Fruit fly (Drosophila melanogaster) whole organism, embryonic: ENCODE measurements around the gene CG10300.

Experiments
- Bteb2 ChIP-seq: fragments of 200-800 bp; sonication (Bioruptor generic); optimal IDR thresholded peaks from 2 replicates; lab custom pipeline; 2016; ENCODE audit warnings: missing biosample characterization, missing genetic modification characterization
- CG10274 ChIP-seq: fragments of 200-800 bp; sonication (Bioruptor generic); optimal IDR thresholded peaks from 3 replicates; lab custom pipeline; 2017; ENCODE audit warnings: missing biosample characterization, mild to moderate bottlenecking, missing genetic modification characterization
- CG10366 ChIP-seq: fragments of 200-800 bp; sonication (Bioruptor generic); IDR thresholded peaks from 2 replicates; pipeline ENCODE4 v1.3.6; 2022; ENCODE audit warnings: missing biosample characterization, missing genetic modification characterization
- CG10462 ChIP-seq: fragments of 200-800 bp; sonication (Bioruptor generic); optimal IDR thresholded peaks from 2 replicates; lab custom pipeline; 2016; ENCODE audit warnings: missing biosample characterization, missing genetic modification characterization
- CG11085 ChIP-seq: fragments of 200-800 bp; sonication (Bioruptor generic); IDR thresholded peaks from 2 replicates; pipeline ENCODE4 v1.3.6; 2022; ENCODE audit warnings: missing biosample characterization, missing genetic modification characterization
- CG11093 ChIP-seq: fragments of 200-800 bp; sonication (Bioruptor generic); IDR thresholded peaks from 3 replicates; pipeline ENCODE4 v1.3.6; 2022; ENCODE audit warnings: missing biosample characterization, missing genetic modification characterization
- CG13287 ChIP-seq: fragments of 200-800 bp; sonication (Bioruptor generic); IDR thresholded peaks from 2 replicates; pipeline ENCODE4 v1.3.6; 2022; ENCODE audit warnings: missing biosample characterization, missing genetic modification characterization; ENCODE audit not compliant: partially characterized antibody
- CG14860 ChIP-seq: fragments of 200-800 bp; sonication (Bioruptor generic); IDR thresholded peaks from 3 replicates; pipeline ENCODE4 v1.3.6; 2022; ENCODE audit warnings: missing biosample characterization, missing genetic modification characterization; ENCODE audit not compliant: partially characterized antibody
- CG15479 ChIP-seq: fragments of 200-800 bp; sonication (Bioruptor generic); optimal IDR thresholded peaks from 3 replicates; lab custom pipeline; 2019; ENCODE audit warnings: missing biosample characterization, mild to moderate bottlenecking, missing genetic modification characterization, moderate library complexity
- CG15514 ChIP-seq: fragments of 200-800 bp; sonication (Bioruptor generic); optimal IDR thresholded peaks from 3 replicates; lab custom pipeline; 2017; ENCODE audit warnings: missing biosample characterization, missing genetic modification characterization, mild to moderate bottlenecking, moderate library complexity, missing genetic modification reagents
- CG15601 ChIP-seq: fragments of 200-800 bp; sonication (Bioruptor generic); optimal IDR thresholded peaks from 3 replicates; lab custom pipeline; 2019; ENCODE audit warnings: missing biosample characterization, mild to moderate bottlenecking, missing genetic modification characterization, moderate library complexity
- CG15696 ChIP-seq: fragments of 200-800 bp; sonication (Bioruptor generic); optimal IDR thresholded peaks from 2 replicates; lab custom pipeline; 2019; ENCODE audit warnings: missing biosample characterization, mild to moderate bottlenecking, missing genetic modification characterization, moderate library complexity
- CG17612 ChIP-seq: fragments of 200-800 bp; sonication (Bioruptor generic); IDR thresholded peaks from 2 replicates; pipeline ENCODE4 v1.3.6; 2022; ENCODE audit warnings: missing biosample characterization, missing genetic modification characterization
- CG2678 ChIP-seq: fragments of 200-800 bp; sonication (Bioruptor generic); optimal IDR thresholded peaks from 3 replicates; lab custom pipeline; 2019; ENCODE audit warnings: missing biosample characterization, mild to moderate bottlenecking, missing genetic modification characterization, moderate library complexity
- CG34422 ChIP-seq: fragments of 200-800 bp; sonication (Bioruptor generic); IDR thresholded peaks from 3 replicates; pipeline ENCODE4 v1.3.6; 2022; ENCODE audit warnings: missing biosample characterization, missing genetic modification characterization
- CG4404 ChIP-seq: fragments of 200-800 bp; sonication (Bioruptor generic); IDR thresholded peaks from 2 replicates; pipeline ENCODE4 v1.3.6; 2022; ENCODE audit warnings: missing biosample characterization, missing genetic modification characterization
- CG4730 ChIP-seq: fragments of 200-800 bp; sonication (Bioruptor generic); IDR thresholded peaks from 2 replicates; pipeline ENCODE4 v1.3.6; 2022; ENCODE audit warnings: missing biosample characterization, missing genetic modification characterization
- CG6854 ChIP-seq: fragments of 200-800 bp; sonication (Bioruptor generic); optimal IDR thresholded peaks from 3 replicates; lab custom pipeline; 2017; ENCODE audit warnings: missing biosample characterization, mild to moderate bottlenecking, missing genetic modification characterization
- CG9215 ChIP-seq: fragments of 200-800 bp; sonication (Bioruptor generic); IDR thresholded peaks from 2 replicates; pipeline ENCODE4 v1.3.6; 2022; ENCODE audit warnings: missing biosample characterization, missing genetic modification characterization
- CG9876 ChIP-seq: fragments of 200-800 bp; sonication (Bioruptor generic); optimal IDR thresholded peaks from 2 replicates; lab custom pipeline; 2016; ENCODE audit warnings: missing biosample characterization, missing genetic modification characterization
- CG9932 ChIP-seq: fragments of 200-800 bp; sonication (Bioruptor generic); IDR thresholded peaks from 2 replicates; pipeline ENCODE4 v1.3.6; 2022; ENCODE audit warnings: missing biosample characterization, missing genetic modification characterization
- CoRest ChIP-seq: fragments of 200-800 bp; sonication (Bioruptor generic); optimal IDR thresholded peaks from 3 replicates; lab custom pipeline; 2018; ENCODE audit warnings: missing biosample characterization, mild to moderate bottlenecking, missing genetic modification characterization, moderate library complexity
- Dfd ChIP-seq, 2 experiments: fragments of >200 bp; optimal IDR thresholded peaks; 2 replicates each; lab custom pipeline; 2017; ENCODE audit warnings: missing biosample characterization in 2 of 2, missing genetic modification characterization in 2 of 2
- Gug ChIP-seq: fragments of 200-800 bp; sonication (Bioruptor generic); IDR thresholded peaks from 4 replicates; pipeline ENCODE4 v1.3.6; 2022; ENCODE audit warnings: missing biosample characterization, missing genetic modification characterization
- HLHmδ ChIP-seq: fragments of 200-800 bp; sonication (Bioruptor generic); optimal IDR thresholded peaks from 2 replicates; lab custom pipeline; 2018; ENCODE audit warnings: missing biosample characterization, mild to moderate bottlenecking, missing genetic modification characterization, moderate library complexity
- HmgD ChIP-seq: fragments of 200-800 bp; sonication (Bioruptor generic); optimal IDR thresholded peaks from 3 replicates; lab custom pipeline; 2016; ENCODE audit warnings: missing biosample characterization, missing genetic modification characterization
- Hsf ChIP-seq: fragments of 200-800 bp; sonication (Bioruptor generic); optimal IDR thresholded peaks from 3 replicates; lab custom pipeline; 2016; ENCODE audit warnings: missing biosample characterization, missing genetic modification characterization
- Mad ChIP-seq: fragments of 200-800 bp; sonication (Bioruptor generic); optimal IDR thresholded peaks from 2 replicates; lab custom pipeline; 2016; ENCODE audit warnings: missing biosample characterization, missing genetic modification characterization
- Sry-β ChIP-seq: fragments of 200-800 bp; sonication (Bioruptor generic); optimal IDR thresholded peaks from 2 replicates; lab custom pipeline; 2018; ENCODE audit warnings: missing biosample characterization, mild to moderate bottlenecking, missing genetic modification characterization, moderate library complexity
- Trl ChIP-seq, 3 experiments: fragments of >200 bp in 2 of 3; fragments of 200-800 bp in 1 of 3; sonication (Bioruptor generic) in 1 of 3; optimal IDR thresholded peaks; 2 replicates in 1 of 3; 3 replicates in 2 of 3; lab custom pipeline; 2016 to 2017; ENCODE audit warnings: missing biosample characterization in 1 of 3, missing genetic modification characterization in 1 of 3
- YL-1 ChIP-seq: fragments of 200-800 bp; sonication (Bioruptor generic); optimal IDR thresholded peaks from 3 replicates; lab custom pipeline; 2017; ENCODE audit warnings: missing biosample characterization, mild to moderate bottlenecking, missing genetic modification characterization
- abd-A ChIP-seq: fragments of 200-800 bp; sonication (Bioruptor generic); optimal IDR thresholded peaks from 3 replicates; lab custom pipeline; 2019; ENCODE audit warnings: missing biosample characterization, mild to moderate bottlenecking, missing genetic modification characterization, moderate library complexity
- ac ChIP-seq: fragments of 200-800 bp; sonication (Bioruptor generic); optimal IDR thresholded peaks from 3 replicates; lab custom pipeline; 2017; ENCODE audit warnings: missing biosample characterization, mild to moderate bottlenecking, missing genetic modification characterization
- ap ChIP-seq: fragments of 200-800 bp; sonication (Bioruptor generic); IDR thresholded peaks from 2 replicates; pipeline ENCODE4 v1.3.6; 2022; ENCODE audit warnings: missing biosample characterization, missing genetic modification characterization
- ara ChIP-seq: fragments of 200-800 bp; sonication (Bioruptor generic); IDR thresholded peaks from 2 replicates; pipeline ENCODE4 v1.3.6; 2022; ENCODE audit warnings: missing biosample characterization, missing genetic modification characterization
- ato ChIP-seq: fragments of 200-800 bp; sonication (Bioruptor generic); IDR thresholded peaks from 2 replicates; pipeline ENCODE4 v1.3.6; 2022; ENCODE audit warnings: missing biosample characterization, missing genetic modification characterization; ENCODE audit not compliant: partially characterized antibody
- bab2 ChIP-seq: fragments of 200-800 bp; sonication (Bioruptor generic); optimal IDR thresholded peaks from 2 replicates; lab custom pipeline; 2016; ENCODE audit warnings: missing biosample characterization, missing genetic modification characterization
- br ChIP-seq: fragments of >200 bp; optimal IDR thresholded peaks from 2 replicates; lab custom pipeline; 2017
- cad ChIP-seq: fragments of >200 bp; optimal IDR thresholded peaks from 2 replicates; lab custom pipeline; 2017; ENCODE audit warnings: missing biosample characterization, missing genetic modification characterization
- caup ChIP-seq: fragments of 200-800 bp; sonication (Bioruptor generic); optimal IDR thresholded peaks from 3 replicates; lab custom pipeline; 2017; ENCODE audit warnings: missing biosample characterization, mild to moderate bottlenecking, missing genetic modification characterization, moderate library complexity; ENCODE audit not compliant: severe bottlenecking
- chif ChIP-seq, 2 experiments: fragments of 200-800 bp; sonication (Bioruptor generic); optimal IDR thresholded peaks; 3 replicates each; lab custom pipeline; 2016; ENCODE audit warnings: missing biosample characterization in 2 of 2, missing genetic modification characterization in 2 of 2
- ci ChIP-seq: fragments of 200-800 bp; sonication (Bioruptor generic); IDR thresholded peaks from 3 replicates; pipeline ENCODE4 v1.3.6; 2022; ENCODE audit warnings: missing biosample characterization, missing genetic modification characterization
- esg ChIP-seq: fragments of 200-800 bp; sonication (Bioruptor generic); conservative IDR thresholded peaks from 2 replicates; pipeline ENCODE4 v1.3.6; 2022; ENCODE audit warnings: missing biosample characterization, missing genetic modification characterization
- her ChIP-seq: fragments of 200-800 bp; sonication (Bioruptor generic); optimal IDR thresholded peaks from 2 replicates; lab custom pipeline; 2016; ENCODE audit warnings: missing biosample characterization, missing genetic modification characterization
- inv ChIP-seq: fragments of 200-800 bp; sonication (Bioruptor generic); IDR thresholded peaks from 2 replicates; pipeline ENCODE4 v1.3.6; 2022; ENCODE audit warnings: missing biosample characterization, missing genetic modification characterization; ENCODE audit not compliant: partially characterized antibody
- pita ChIP-seq: fragments of 200-800 bp; sonication (Bioruptor generic); optimal IDR thresholded peaks from 2 replicates; lab custom pipeline; 2017; ENCODE audit warnings: missing biosample characterization, mild to moderate bottlenecking, missing genetic modification characterization
- run ChIP-seq: fragments of 200-800 bp; sonication (Bioruptor generic); optimal IDR thresholded peaks from 3 replicates; lab custom pipeline; 2018; ENCODE audit warnings: missing biosample characterization, mild to moderate bottlenecking, missing genetic modification characterization
- stc ChIP-seq: fragments of 200-800 bp; sonication (Bioruptor generic); IDR thresholded peaks from 2 replicates; pipeline ENCODE4 v1.3.6; 2022; ENCODE audit warnings: missing biosample characterization, missing genetic modification characterization
- twi ChIP-seq: fragments of 200-800 bp; optimal IDR thresholded peaks from 2 replicates; lab custom pipeline; 2019; ENCODE audit warnings: missing biosample characterization, mild to moderate bottlenecking, missing genetic modification characterization, moderate library complexity
- usp ChIP-seq: fragments of >200 bp; optimal IDR thresholded peaks from 2 replicates; lab custom pipeline; 2017; ENCODE audit warnings: missing biosample characterization, missing genetic modification characterization
- yki ChIP-seq: fragments of >200 bp; optimal IDR thresholded peaks from 3 replicates; lab custom pipeline; 2018

Gene CG10300

DNA sequence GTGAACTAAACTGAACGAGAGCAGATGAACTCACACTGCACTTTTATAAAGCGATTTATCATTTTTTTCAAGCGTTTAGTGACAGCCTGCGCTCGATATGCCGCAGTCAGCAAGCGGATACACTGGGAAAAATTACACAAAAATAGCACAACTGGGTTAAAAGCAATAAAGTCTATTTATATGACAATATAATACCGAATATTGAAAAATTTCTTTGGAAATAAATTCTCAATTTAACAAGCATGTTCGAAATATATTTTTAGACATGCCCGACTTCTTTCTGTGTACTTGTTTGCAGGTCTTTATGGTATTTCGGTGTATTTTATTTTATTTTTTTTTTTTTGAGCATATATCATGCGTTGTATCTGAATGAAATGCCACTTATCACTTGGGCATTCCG is 2.6 kb downstream of the CG10300 start (continued):
- TF ChIP-seq inv (GFP tag; lab: Robert Waterston, UW) (no peak), twi (tag; lab: Kevin White, UChicago) (peak; percentile 31), CG9876 (GFP tag; lab: Kevin White, UChicago) (no peak), br (lab: Kevin White, UChicago) (no peak), Gug (peak; percentile 34; the same call in 1 of the 4 replicates), usp (GFP tag; lab: Kevin White, UChicago) (no peak), Bteb2 (GFP tag; lab: Kevin White, UChicago) (peak; percentile 50), CG11093 (GFP tag; lab: Robert Waterston, UW) (no peak), CoRest (tag; lab: Kevin White, UChicago) (peak; percentile 71), CG4404 (0 out of 2 replicates have a peak, but pooled peaks have one; percentile 6), CG15514 (peak; percentile 2), CG10274 (GFP tag; lab: Kevin White, UChicago) (no peak), yki (lab: Kevin White, UChicago) (no peak), ap (GFP tag; lab: Robert Waterston, UW) (peak; percentile 51), HLHmδ (GFP tag; lab: Kevin White, UChicago) (no peak), Dfd (GFP tag; optimal IDR thresholded peaks at IDR 0.05; lab: Kevin White, UChicago) (no peak), CG34422 (GFP tag; lab: Robert Waterston, UW) (peak; percentile 60), Sry-β (GFP tag; lab: Kevin White, UChicago) (no peak), ac (peak; percentile 58), Mad (GFP tag; lab: Kevin White, UChicago) (peak; percentile 62), her (GFP tag; lab: Kevin White, UChicago) (no peak), CG10366 (GFP tag; lab: Robert Waterston, UW) (peak; percentile 58), Hsf (peak; percentile 57), ara (GFP tag; lab: Robert Waterston, UW) (peak; percentile 75), caup (GFP tag; lab: Kevin White, UChicago) (no peak), CG9215 (GFP tag; lab: Robert Waterston, UW) (peak; percentile 20; the same call in 1 of the 2 replicates), CG11085 (GFP tag; lab: Robert Waterston, UW) (0 out of 2 replicates have a peak, but pooled peaks have one; percentile 35), CG6854 (GFP tag; lab: Kevin White, UChicago) (no peak), bab2 (GFP tag; lab: Kevin White, UChicago) (peak; percentile 56), ato (no peak), run (tag; lab: Kevin White, UChicago) (peak; percentile 1), CG15479 (GFP tag; lab: Kevin White, UChicago) (no peak), CG4730 (GFP tag; lab: Robert Waterston, UW) (0 out of 2 replicates have a peak, but pooled peaks have one; percentile 15), HmgD (GFP tag; lab: Kevin White, UChicago) (no peak), YL-1 (GFP tag; lab: Kevin White, UChicago) (no peak), abd-A (tag; lab: Kevin White, UChicago) (no peak), CG10462 (GFP tag; lab: Kevin White, UChicago) (peak; percentile 50), CG14860 (GFP tag; lab: Robert Waterston, UW) (no peak), CG17612 (GFP tag; lab: Robert Waterston, UW) (no peak), Trl (optimal IDR thresholded peaks at IDR 0.05; lab: Kevin White, UChicago) (no peak), Trl (GFP tag; optimal IDR thresholded peaks at IDR 0.05; lab: Kevin White, UChicago) (peak; percentile 49), CG2678 (tag; lab: Kevin White, UChicago) (peak; percentile 50), cad (GFP tag; lab: Kevin White, UChicago) (no peak), CG15601 (tag; lab: Kevin White, UChicago) (peak; percentile 48), chif (GFP tag; optimal IDR thresholded peaks at IDR 0.05; lab: Kevin White, UChicago) (peak; percentile 75 to 80), esg (peak; percentile 56), stc (peak; percentile 24; the same call in 1 of the 2 replicates), pita (no peak), CG15696 (peak; percentile 75), ci (GFP tag; lab: Robert Waterston, UW) (peak; percentile 86), CG9932 (no peak), CG13287 (no peak)
